Fruit fly (Drosophila melanogaster): ENCODE data around the gene CG15888.

Gene CG15888

dm6 chr3R:13285110-13285509 lies 1.2 kb downstream of the CG15888 start (continued):
- TF ChIP-seq spab (GFP tag; optimal IDR thresholded peaks at IDR 0.05) = no peak

dm6 chr3R:13279419-13279818 lies 6.9 kb downstream of the CG15888 start, which contains the start of gene CG8630:
TSS of gene CG8630 (plus strand) at chr3R:13279721.
- TF ChIP-seq Eip75B (GFP tag; optimal IDR thresholded peaks at IDR 0.05) (no peak), CG15336 (GFP tag; IDR thresholded peaks at IDR 0.05) (no peak), CG10631 (GFP tag; optimal IDR thresholded peaks at IDR 0.05) (no peak), spab (GFP tag; optimal IDR thresholded peaks at IDR 0.05) (no peak), CG34406 (GFP tag; optimal IDR thresholded peaks at IDR 0.05) (no peak), CG3032 (tag; optimal IDR thresholded peaks at IDR 0.05) (no peak), CG11762 (GFP tag; optimal IDR thresholded peaks at IDR 0.05; ENCODE audit: insufficient read depth) (no peak), fkh (GFP tag; optimal IDR thresholded peaks at IDR 0.05) (no peak), Sox14 (GFP tag; optimal IDR thresholded peaks at IDR 0.05) (no peak)

dm6 chr3R:13275473-13275872 lies 10.9 kb downstream of the CG15888 start:
- TF ChIP-seq svp (GFP tag) (peak; percentile 74), CG6854 (GFP tag; optimal IDR thresholded peaks at IDR 0.05) (no peak)

- TF ChIP-seq CG10631 (GFP tag; optimal IDR thresholded peaks at IDR 0.05) (no peak), Hr4 (GFP tag; optimal IDR thresholded peaks at IDR 0.05) (no peak), fkh (GFP tag; optimal IDR thresholded peaks at IDR 0.05) (no peak), Hr39 (GFP tag; optimal IDR thresholded peaks at IDR 0.05) (no peak), spab (GFP tag; optimal IDR thresholded peaks at IDR 0.05) (no peak), CG8119 (GFP tag; IDR thresholded peaks at IDR 0.05) (no peak), Gug (GFP tag; IDR thresholded peaks at IDR 0.05) (no peak)
Measured at dm6 chr3R:13274257-13274796, 12.0 kb downstream of the CG15888 start.

- TF ChIP-seq OdsH (GFP tag; optimal IDR thresholded peaks at IDR 0.05) (no peak), salr (GFP tag; optimal IDR thresholded peaks at IDR 0.05) (no peak), CG4318 (GFP tag; optimal IDR thresholded peaks at IDR 0.05) (no peak)
Measured at dm6 chr3R:13273462-13273861, 12.9 kb downstream of the CG15888 start.

- TF ChIP-seq svp (GFP tag) (peak; percentile 63), CG6854 (GFP tag; optimal IDR thresholded peaks at IDR 0.05) (peak; percentile 14), Eip78C (GFP tag) (peak; percentile 69), CG6808 (GFP tag; optimal IDR thresholded peaks at IDR 0.05) (no peak), Sox14 (GFP tag; optimal IDR thresholded peaks at IDR 0.05) (peak; percentile 8)
Measured at dm6 chr3R:13271758-13272157, 14.6 kb downstream of the CG15888 start, which contains the start of gene TBC1D5. TSS of gene TBC1D5 (minus strand) at chr3R:13272011.

dm6 chr3R:13270648-13271047 lies 15.7 kb downstream of the CG15888 start:
- TF ChIP-seq vri (GFP tag; optimal IDR thresholded peaks at IDR 0.05) (no peak), CG1621 (tag; optimal IDR thresholded peaks at IDR 0.05) (no peak), dsx (GFP tag; optimal IDR thresholded peaks at IDR 0.05; ENCODE audit: poor library complexity, severe bottlenecking) (no peak), CG10669 (GFP tag; optimal IDR thresholded peaks at IDR 0.05) (no peak), esn (GFP tag; optimal IDR thresholded peaks at IDR 0.05) (no peak), CG6854 (GFP tag; optimal IDR thresholded peaks at IDR 0.05) (no peak), OdsH (GFP tag; optimal IDR thresholded peaks at IDR 0.05) (no peak), Sox102F (GFP tag; optimal IDR thresholded peaks at IDR 0.05) (no peak), topi (GFP tag; optimal IDR thresholded peaks at IDR 0.05) (no peak), CG3919 (GFP tag; optimal IDR thresholded peaks at IDR 0.05) (no peak), CG15336 (GFP tag; IDR thresholded peaks at IDR 0.05) (no peak), CG3032 (tag; optimal IDR thresholded peaks at IDR 0.05) (no peak), CG6792 (GFP tag; optimal IDR thresholded peaks at IDR 0.05) (no peak), CG8319 (GFP tag; optimal IDR thresholded peaks at IDR 0.05) (no peak), Hr39 (GFP tag; optimal IDR thresholded peaks at IDR 0.05) (no peak), svp (GFP tag) (peak; percentile 100), CG31627 (GFP tag; optimal IDR thresholded peaks at IDR 0.05) (no peak), Hr38 (GFP tag; optimal IDR thresholded peaks at IDR 0.05) (no peak), Sox14 (GFP tag; optimal IDR thresholded peaks at IDR 0.05) (peak; percentile 7), acj6 (GFP tag; optimal IDR thresholded peaks at IDR 0.05) (no peak), Eip78C (GFP tag) (peak; percentile 1), CG6163 (GFP tag; IDR thresholded peaks at IDR 0.05) (no peak), Blimp-1 (GFP tag; optimal IDR thresholded peaks at IDR 0.05) (no peak), CG11294 (GFP tag; IDR thresholded peaks at IDR 0.05) (no peak)
